Worm (Caenorhabditis elegans): Measurements from ENCODE around the gene Y81G3A.2.

ce11 chrII:13122720-13123119 lies 42.0 kb downstream of the Y81G3A.2 start, which contains the start of gene bath-45:
- TF ChIP-seq tbp1 (GFP tag; optimal IDR thresholded peaks at IDR 0.05): no peak
- no peak for TF ChIP-seq ama-1 (optimal IDR thresholded peaks at IDR 0.05)
- TF ChIP-seq ama-1 (GFP tag; optimal IDR thresholded peaks at IDR 0.05): no peak
- no peak for TF ChIP-seq nfyb-1 (GFP tag; IDR thresholded peaks at IDR 0.05)
- no peak for TF ChIP-seq akir-1 (GFP tag; optimal IDR thresholded peaks at IDR 0.05)
- TF ChIP-seq lin-26 (GFP tag; IDR thresholded peaks at IDR 0.05): no peak
- TF ChIP-seq unc-130 (GFP tag; optimal IDR thresholded peaks at IDR 0.05): no peak
- TF ChIP-seq pha-4 (tag; optimal IDR thresholded peaks at IDR 0.05): no peak
- no peak for TF ChIP-seq lin-35 (GFP tag; optimal IDR thresholded peaks at IDR 0.05)
- no peak for TF ChIP-seq T26A5.8 (tag; optimal IDR thresholded peaks at IDR 0.05)
- no peak for TF ChIP-seq rec-8 (tag; optimal IDR thresholded peaks at IDR 0.05)

Measured in whole organism, young adult.